Worm (Caenorhabditis elegans) whole organism, L2 larva: ENCODE results near the gene W09D6.4.
A peak's percentile ranks its signal among the peaks of the same experiment; 100 is the strongest.

Source experiments
- C34F6.9 ChIP-seq: fragments of 150-350 bp; optimal IDR thresholded peaks from 2 replicates; lab custom pipeline; 2014; ENCODE audit warnings: missing biosample characterization, missing genetic modification characterization
- F13H6.1 ChIP-seq: sonication (generic microtip); optimal IDR thresholded peaks from 2 replicates; lab custom pipeline; 2016; ENCODE audit warnings: missing genetic modification characterization, missing compliant biosample characterization
- R02D3.7 ChIP-seq: fragments of 150-350 bp; optimal IDR thresholded peaks from 2 replicates; lab custom pipeline; 2014; ENCODE audit warnings: missing biosample characterization, missing genetic modification characterization
- ama-1 ChIP-seq: fragments of 150-350 bp; optimal IDR thresholded peaks from 2 replicates; lab custom pipeline; 2018; ENCODE audit warnings: inconsistent platforms
- ceh-16 ChIP-seq: fragments of 150-350 bp; optimal IDR thresholded peaks from 2 replicates; lab custom pipeline; 2014; ENCODE audit warnings: missing biosample characterization, missing genetic modification characterization
- ceh-82 ChIP-seq: fragments of 150-350 bp; optimal IDR thresholded peaks from 2 replicates; lab custom pipeline; 2014; ENCODE audit warnings: missing biosample characterization, missing genetic modification characterization
- crh-2 ChIP-seq: sonication (generic microtip); optimal IDR thresholded peaks from 2 replicates; lab custom pipeline; 2017; ENCODE audit warnings: missing biosample characterization, missing genetic modification characterization
- egl-27 ChIP-seq: sonication (generic microtip); optimal IDR thresholded peaks from 3 replicates; lab custom pipeline; 2017; ENCODE audit warnings: missing biosample characterization, missing genetic modification reagents, missing genetic modification characterization
- elt-1 ChIP-seq: fragments of 150-350 bp; optimal IDR thresholded peaks from 2 replicates; lab custom pipeline; 2014; ENCODE audit warnings: missing biosample characterization, missing genetic modification characterization
- elt-3 ChIP-seq: sonication (generic microtip); optimal IDR thresholded peaks from 2 replicates; lab custom pipeline; 2017; ENCODE audit warnings: missing biosample characterization, missing genetic modification characterization
- fos-1 ChIP-seq: fragments of 150-350 bp; optimal IDR thresholded peaks from 2 replicates; lab custom pipeline; 2014; ENCODE audit warnings: missing biosample characterization, missing genetic modification characterization
- gmeb-1 ChIP-seq: fragments of 150-350 bp; optimal IDR thresholded peaks from 2 replicates; lab custom pipeline; 2014; ENCODE audit warnings: missing biosample characterization, missing genetic modification characterization
- lin-11 ChIP-seq: fragments of 150-350 bp; sonication (generic microtip); optimal IDR thresholded peaks from 2 replicates; lab custom pipeline; 2014; ENCODE audit warnings: missing biosample characterization, missing genetic modification characterization, inconsistent platforms, mixed read lengths
- lin-13 ChIP-seq: fragments of 150-350 bp; optimal IDR thresholded peaks from 2 replicates; lab custom pipeline; 2014; ENCODE audit warnings: missing biosample characterization, missing genetic modification reagents, missing genetic modification characterization
- lin-39 ChIP-seq: fragments of 150-350 bp; optimal IDR thresholded peaks from 2 replicates; lab custom pipeline; 2014; ENCODE audit warnings: missing biosample characterization, missing genetic modification reagents, missing genetic modification characterization
- lsy-2 ChIP-seq, 2 experiments: fragments of 150-350 bp in 1 of 2; sonication (generic microtip) in 1 of 2; optimal IDR thresholded peaks; 2 replicates each; lab custom pipeline; 2014 to 2017; ENCODE audit warnings: missing biosample characterization in 2 of 2, missing genetic modification characterization in 2 of 2
- mab-5 ChIP-seq: fragments of 150-350 bp; optimal IDR thresholded peaks from 2 replicates; lab custom pipeline; 2014; ENCODE audit warnings: missing biosample characterization, missing genetic modification characterization
- mbf-1 ChIP-seq: sonication (generic microtip); optimal IDR thresholded peaks from 2 replicates; lab custom pipeline; 2017; ENCODE audit warnings: missing biosample characterization, missing genetic modification characterization
- mdl-1 ChIP-seq, 2 experiments: fragments of 150-350 bp in 1 of 2; sonication (generic microtip) in 1 of 2; optimal IDR thresholded peaks; 2 replicates each; lab custom pipeline; 2017; ENCODE audit warnings: missing biosample characterization in 2 of 2, missing genetic modification characterization in 2 of 2
- nhr-10 ChIP-seq: sonication (generic microtip); optimal IDR thresholded peaks from 2 replicates; lab custom pipeline; 2017; ENCODE audit warnings: missing biosample characterization, missing genetic modification characterization
- nhr-11 ChIP-seq: fragments of 150-350 bp; optimal IDR thresholded peaks from 2 replicates; lab custom pipeline; 2014; ENCODE audit warnings: missing biosample characterization, missing genetic modification characterization
- nhr-12 ChIP-seq: fragments of 150-350 bp; optimal IDR thresholded peaks from 2 replicates; lab custom pipeline; 2014; ENCODE audit warnings: missing biosample characterization, missing genetic modification characterization
- nhr-129 ChIP-seq: fragments of 150-350 bp; optimal IDR thresholded peaks from 2 replicates; lab custom pipeline; 2014; ENCODE audit warnings: missing biosample characterization, missing genetic modification characterization
- nhr-21 ChIP-seq: fragments of 150-350 bp; optimal IDR thresholded peaks from 2 replicates; lab custom pipeline; 2014; ENCODE audit warnings: missing biosample characterization, missing genetic modification characterization
- nhr-237 ChIP-seq: fragments of 150-350 bp; optimal IDR thresholded peaks from 2 replicates; lab custom pipeline; 2014; ENCODE audit warnings: missing biosample characterization, missing genetic modification characterization
- nhr-25 ChIP-seq: fragments of 150-350 bp; sonication (generic microtip); optimal IDR thresholded peaks from 3 replicates; lab custom pipeline; 2014; ENCODE audit warnings: missing biosample characterization, missing genetic modification characterization
- nhr-77 ChIP-seq: fragments of 150-350 bp; optimal IDR thresholded peaks from 2 replicates; lab custom pipeline; 2014; ENCODE audit warnings: missing biosample characterization, missing genetic modification characterization
- sem-4 ChIP-seq: fragments of 150-350 bp; optimal IDR thresholded peaks from 2 replicates; lab custom pipeline; 2014; ENCODE audit warnings: missing biosample characterization, missing genetic modification reagents, missing genetic modification characterization
- skn-1 ChIP-seq: sonication (generic microtip); optimal IDR thresholded peaks from 2 replicates; lab custom pipeline; 2017; ENCODE audit warnings: missing biosample characterization, missing genetic modification characterization
- sma-3 ChIP-seq: sonication (generic microtip); optimal IDR thresholded peaks from 2 replicates; lab custom pipeline; 2016; ENCODE audit warnings: missing genetic modification reagents, missing genetic modification characterization, missing compliant biosample characterization
- sma-9 ChIP-seq, 2 experiments: fragments of 150-350 bp in 1 of 2; sonication (generic microtip) in 1 of 2; optimal IDR thresholded peaks; 2 replicates each; lab custom pipeline; 2014 to 2016; ENCODE audit warnings: missing genetic modification characterization in 2 of 2, mild to moderate bottlenecking in 1 of 2, missing biosample characterization in 1 of 2, missing compliant biosample characterization in 1 of 2, missing genetic modification reagents in 1 of 2, moderate library complexity in 1 of 2
- snpc-4 ChIP-seq: fragments of 150-350 bp; optimal IDR thresholded peaks from 2 replicates; lab custom pipeline; 2014; ENCODE audit warnings: missing biosample characterization, missing genetic modification characterization
- unc-39 ChIP-seq: fragments of 150-350 bp; optimal IDR thresholded peaks from 2 replicates; lab custom pipeline; 2014; ENCODE audit warnings: missing biosample characterization, missing genetic modification characterization
- unc-55 ChIP-seq: fragments of 150-350 bp; sonication (generic microtip); optimal IDR thresholded peaks from 3 replicates; lab custom pipeline; 2014; ENCODE audit warnings: missing biosample characterization, missing genetic modification reagents, missing genetic modification characterization
- unc-62 ChIP-seq: fragments of 150-350 bp; optimal IDR thresholded peaks from 2 replicates; lab custom pipeline; 2014; ENCODE audit warnings: missing biosample characterization, missing genetic modification reagents, missing genetic modification characterization
- zag-1 ChIP-seq: fragments of 150-350 bp; optimal IDR thresholded peaks from 2 replicates; lab custom pipeline; 2014; ENCODE audit warnings: missing biosample characterization, missing genetic modification characterization
- ztf-1 ChIP-seq: fragments of 200-800 bp; sonication (Bioruptor generic); conservative IDR thresholded peaks from 2 replicates; pipeline ENCODE4 v1.3.6; 2022; ENCODE audit warnings: missing genetic modification characterization, missing compliant biosample characterization
- ztf-4 ChIP-seq: fragments of 150-350 bp; optimal IDR thresholded peaks from 2 replicates; lab custom pipeline; 2014; ENCODE audit warnings: missing biosample characterization, missing genetic modification characterization

W09D6.4 gene

ce11 chrIII:11101246-11101645 is 21.7 kb downstream of the W09D6.4 start:
- TF ChIP-seq egl-27 (tag; lab: Kevin White, UChicago) (no peak), unc-39 (tag; lab: Kevin White, UChicago) (no peak), ztf-4 (tag; lab: Kevin White, UChicago) (no peak), unc-62 (GFP tag; lab: Kevin White, UChicago) (no peak), nhr-10 (tag; lab: Kevin White, UChicago) (no peak), elt-1 (no peak), F13H6.1 (tag; lab: Kevin White, UChicago) (no peak)

ce11 chrIII:11107327-11107726 is 27.8 kb downstream of the W09D6.4 start:
- TF ChIP-seq nhr-12 (tag; lab: Kevin White, UChicago) = no peak
- TF ChIP-seq F13H6.1 (tag; lab: Kevin White, UChicago) = no peak
- TF ChIP-seq gmeb-1 (tag; lab: Kevin White, UChicago) = no peak
- TF ChIP-seq ceh-16 = no peak
- no peak for TF ChIP-seq lin-11 (tag; lab: Kevin White, UChicago)
- no peak for TF ChIP-seq nhr-77 (tag; lab: Kevin White, UChicago)
- no peak for TF ChIP-seq R02D3.7 (tag; lab: Kevin White, UChicago)
- no peak for TF ChIP-seq lin-39 (tag; lab: Kevin White, UChicago)
- no peak for TF ChIP-seq mab-5 (tag; lab: Kevin White, UChicago)
- TF ChIP-seq ztf-1 (GFP tag; lab: Robert Waterston, UW) = no peak
- no peak for TF ChIP-seq fos-1
- TF ChIP-seq, all 48 proteins: peak for 0

ce11 chrIII:11110756-11111155 is 31.2 kb downstream of the W09D6.4 start:
- peak; percentile 83 for TF ChIP-seq gmeb-1 (tag; lab: Kevin White, UChicago)
- peak; percentile 22 for TF ChIP-seq nhr-129
- TF ChIP-seq mdl-1 (tag; optimal IDR thresholded peaks at IDR 0.05; lab: Kevin White, UChicago) = peak in 1 of 2 experiments; percentile 18
- TF ChIP-seq ztf-1 (GFP tag; lab: Robert Waterston, UW) = no peak
- peak; percentile 75 for TF ChIP-seq lin-13 (GFP tag; lab: Kevin White, UChicago)
- peak; percentile 11 for TF ChIP-seq mab-5 (tag; lab: Kevin White, UChicago)
- TF ChIP-seq F13H6.1 (tag; lab: Kevin White, UChicago) = peak; percentile 53
- TF ChIP-seq sma-9 (GFP tag; optimal IDR thresholded peaks at IDR 0.05; lab: Kevin White, UChicago) = no peak
- TF ChIP-seq sma-9 (tag; optimal IDR thresholded peaks at IDR 0.05; lab: Kevin White, UChicago) = no peak
- TF ChIP-seq C34F6.9 (tag; lab: Kevin White, UChicago) = peak; percentile 20
- TF ChIP-seq unc-55 (GFP tag; lab: Kevin White, UChicago) = peak; percentile 69
- TF ChIP-seq egl-27 (tag; lab: Kevin White, UChicago) = peak; percentile 64
- TF ChIP-seq ceh-82 (tag; lab: Kevin White, UChicago) = no peak
- peak; percentile 14 for TF ChIP-seq crh-2
- peak; percentile 82 for TF ChIP-seq sma-3 (GFP tag; lab: Kevin White, UChicago)
- TF ChIP-seq lin-11 (tag; lab: Kevin White, UChicago) = peak; percentile 8
- TF ChIP-seq nhr-10 (tag; lab: Kevin White, UChicago) = no peak
- TF ChIP-seq nhr-25 (tag; lab: Kevin White, UChicago) = peak; percentile 61
- peak; percentile 19 for TF ChIP-seq nhr-21
- peak; percentile 77 to 82 for TF ChIP-seq lsy-2 (tag; optimal IDR thresholded peaks at IDR 0.05; lab: Kevin White, UChicago)

ce11 chrIII:11112718-11113117 is 33.2 kb downstream of the W09D6.4 start:
- TF ChIP-seq ztf-4 (tag; lab: Kevin White, UChicago) (no peak), egl-27 (tag; lab: Kevin White, UChicago) (no peak), crh-2 (no peak), nhr-25 (tag; lab: Kevin White, UChicago) (no peak), mdl-1 (tag; optimal IDR thresholded peaks at IDR 0.05; lab: Kevin White, UChicago) (no peak), sma-3 (GFP tag; lab: Kevin White, UChicago) (peak; percentile 37), F13H6.1 (tag; lab: Kevin White, UChicago) (peak; percentile 32), ceh-16 (no peak), unc-62 (GFP tag; lab: Kevin White, UChicago) (no peak), nhr-129 (peak; percentile 3), elt-3 (tag; lab: Kevin White, UChicago) (no peak), nhr-21 (no peak), C34F6.9 (tag; lab: Kevin White, UChicago) (peak; percentile 9), skn-1 (tag; lab: Kevin White, UChicago) (no peak), nhr-11 (tag; lab: Kevin White, UChicago) (no peak), ceh-82 (tag; lab: Kevin White, UChicago) (no peak), fos-1 (peak; percentile 17), sem-4 (tag; lab: Kevin White, UChicago) (no peak), ama-1 (lab: Kevin White, UChicago) (no peak), lsy-2 (tag; optimal IDR thresholded peaks at IDR 0.05; lab: Kevin White, UChicago) (peak in 1 of 2 experiments; percentile 30), nhr-10 (tag; lab: Kevin White, UChicago) (no peak), zag-1 (no peak), nhr-237 (no peak), mbf-1 (tag; lab: Kevin White, UChicago) (no peak), unc-55 (GFP tag; lab: Kevin White, UChicago) (peak; percentile 43), snpc-4 (tag; lab: Kevin White, UChicago) (no peak), gmeb-1 (tag; lab: Kevin White, UChicago) (peak; percentile 50)
